Worm (Caenorhabditis elegans) whole organism, L1 larva: ENCODE results near the gene Y43C5B.3.
"Not testable (repeated sequence)": the region's sequence is repeated elsewhere in the genome, so short reads cannot be mapped to it uniquely, and the experiment has no call there.

ENCODE experiments used
- C04F5.9 ChIP-seq: sonication (generic microtip); optimal IDR thresholded peaks from 2 replicates; lab custom pipeline; 2016; ENCODE audit warnings: missing genetic modification characterization, missing compliant biosample characterization
- C16A3.4 ChIP-seq: fragments of 150-350 bp; optimal IDR thresholded peaks from 2 replicates; lab custom pipeline; 2014; ENCODE audit warnings: missing biosample characterization, missing genetic modification characterization
- F16B12.6 ChIP-seq: fragments of 150-350 bp; optimal IDR thresholded peaks from 2 replicates; lab custom pipeline; 2014; ENCODE audit warnings: missing biosample characterization, missing genetic modification characterization
- Y116A8C.19 ChIP-seq: sonication (generic microtip); optimal IDR thresholded peaks from 2 replicates; lab custom pipeline; 2016; ENCODE audit warnings: missing compliant biosample characterization, missing genetic modification characterization, borderline replicate concordance
- ama-1 ChIP-seq: fragments of 150-350 bp; optimal IDR thresholded peaks from 2 replicates; lab custom pipeline; 2014
- ceh-63 ChIP-seq: fragments of 200-800 bp; sonication (Bioruptor generic); optimal IDR thresholded peaks from 2 replicates; lab custom pipeline; 2018; ENCODE audit warnings: mild to moderate bottlenecking, missing genetic modification characterization, missing compliant biosample characterization
- ceh-8 ChIP-seq: fragments of 200-800 bp; sonication (Bioruptor generic); optimal IDR thresholded peaks from 2 replicates; lab custom pipeline; 2018; ENCODE audit warnings: mild to moderate bottlenecking, missing genetic modification characterization, moderate library complexity, missing compliant biosample characterization
- ceh-90 ChIP-seq: sonication (generic microtip); optimal IDR thresholded peaks from 2 replicates; lab custom pipeline; 2016; ENCODE audit warnings: missing genetic modification characterization, missing compliant biosample characterization
- dpl-1 ChIP-seq, 3 experiments: fragments of 150-350 bp in 2 of 3; sonication (generic microtip) in 1 of 3; optimal IDR thresholded peaks; 2 replicates each; lab custom pipeline; 2014 to 2017; ENCODE audit warnings: missing biosample characterization in 3 of 3, missing genetic modification characterization in 3 of 3, missing genetic modification reagents in 3 of 3
- dsc-1 ChIP-seq: sonication (generic microtip); optimal IDR thresholded peaks from 2 replicates; lab custom pipeline; 2016; ENCODE audit warnings: mild to moderate bottlenecking, missing genetic modification characterization, missing compliant biosample characterization
- efl-3 ChIP-seq: fragments of 200-800 bp; sonication (Bioruptor generic); optimal IDR thresholded peaks from 2 replicates; lab custom pipeline; 2018; ENCODE audit warnings: mild to moderate bottlenecking, missing genetic modification characterization, missing compliant biosample characterization
- elt-2 ChIP-seq: sonication (generic microtip); optimal IDR thresholded peaks from 2 replicates; lab custom pipeline; 2016; ENCODE audit warnings: missing genetic modification characterization, mild to moderate bottlenecking, inconsistent platforms, missing compliant biosample characterization, missing genetic modification reagents
- fkh-4 ChIP-seq: sonication (generic microtip); optimal IDR thresholded peaks from 2 replicates; lab custom pipeline; 2016; ENCODE audit warnings: missing compliant biosample characterization, missing genetic modification characterization, borderline replicate concordance
- fkh-8 ChIP-seq: sonication (generic microtip); optimal IDR thresholded peaks from 2 replicates; lab custom pipeline; 2016; ENCODE audit warnings: mild to moderate bottlenecking, missing genetic modification characterization, missing compliant biosample characterization
- fos-1 ChIP-seq: fragments of 150-350 bp; optimal IDR thresholded peaks from 2 replicates; lab custom pipeline; 2014; ENCODE audit warnings: missing biosample characterization, missing genetic modification characterization
- grh-1 ChIP-seq: fragments of 200-800 bp; sonication (Bioruptor generic); IDR thresholded peaks from 2 replicates; pipeline ENCODE4 v1.3.6; 2022; ENCODE audit warnings: missing genetic modification reagents, missing genetic modification characterization, missing compliant biosample characterization
- irx-1 ChIP-seq: sonication (generic microtip); optimal IDR thresholded peaks from 2 replicates; lab custom pipeline; 2016; ENCODE audit warnings: missing genetic modification characterization, missing compliant biosample characterization
- isw-1 ChIP-seq: fragments of 200-800 bp; sonication (Bioruptor generic); IDR thresholded peaks from 2 replicates; pipeline ENCODE4 v1.3.6; 2022; ENCODE audit warnings: missing genetic modification characterization, missing compliant biosample characterization
- jun-1 ChIP-seq: fragments of 150-350 bp; optimal IDR thresholded peaks from 2 replicates; lab custom pipeline; 2014; ENCODE audit warnings: missing biosample characterization, missing genetic modification reagents, missing genetic modification characterization
- lin-13 ChIP-seq: fragments of 150-350 bp; optimal IDR thresholded peaks from 2 replicates; lab custom pipeline; 2014; ENCODE audit warnings: missing biosample characterization, missing genetic modification reagents, missing genetic modification characterization
- lin-14 ChIP-seq: fragments of 200-800 bp; sonication (Bioruptor generic); optimal IDR thresholded peaks from 2 replicates; lab custom pipeline; 2018; ENCODE audit warnings: mild to moderate bottlenecking, missing genetic modification characterization, moderate library complexity, missing compliant biosample characterization
- lin-15B ChIP-seq: fragments of 150-350 bp; sonication (generic microtip); optimal IDR thresholded peaks from 3 replicates; lab custom pipeline; 2014; ENCODE audit warnings: missing biosample characterization, missing genetic modification characterization
- lir-3 ChIP-seq: sonication (generic microtip); optimal IDR thresholded peaks from 2 replicates; lab custom pipeline; 2016; ENCODE audit warnings: mild to moderate bottlenecking, missing genetic modification characterization, moderate library complexity, missing compliant biosample characterization; ENCODE audit not compliant: poor library complexity
- lsy-2 ChIP-seq, 2 experiments: fragments of 150-350 bp; optimal IDR thresholded peaks; 2 replicates each; lab custom pipeline; 2014; ENCODE audit warnings: missing biosample characterization in 2 of 2, missing genetic modification characterization in 2 of 2
- mab-9 ChIP-seq: fragments of 200-800 bp; sonication (Bioruptor generic); IDR thresholded peaks from 2 replicates; pipeline ENCODE4 v1.3.6; 2022; ENCODE audit warnings: missing genetic modification reagents, missing genetic modification characterization, missing compliant biosample characterization
- mdl-1 ChIP-seq, 2 experiments: fragments of 150-350 bp; optimal IDR thresholded peaks; 2 replicates each; lab custom pipeline; 2014 to 2017; ENCODE audit warnings: missing biosample characterization in 2 of 2, missing genetic modification characterization in 2 of 2, inconsistent platforms in 1 of 2
- mef-2 ChIP-seq: fragments of 150-350 bp; optimal IDR thresholded peaks from 2 replicates; lab custom pipeline; 2014; ENCODE audit warnings: missing biosample characterization, missing genetic modification characterization
- mep-1 ChIP-seq: fragments of 150-350 bp; optimal IDR thresholded peaks from 2 replicates; lab custom pipeline; 2014; ENCODE audit warnings: missing biosample characterization, missing genetic modification characterization
- nhr-12 ChIP-seq: sonication (generic microtip); optimal IDR thresholded peaks from 2 replicates; lab custom pipeline; 2017; ENCODE audit warnings: missing biosample characterization, missing genetic modification characterization
- nhr-19 ChIP-seq: fragments of 200-800 bp; sonication (Bioruptor generic); conservative IDR thresholded peaks from 2 replicates; pipeline ENCODE4 v1.3.6; 2022; ENCODE audit warnings: missing genetic modification characterization, missing compliant biosample characterization
- nhr-237 ChIP-seq: fragments of 150-350 bp; optimal IDR thresholded peaks from 2 replicates; lab custom pipeline; 2014; ENCODE audit warnings: missing biosample characterization, missing genetic modification characterization
- nhr-47 ChIP-seq: sonication (generic microtip); optimal IDR thresholded peaks from 2 replicates; lab custom pipeline; 2016; ENCODE audit warnings: mild to moderate bottlenecking, missing genetic modification characterization, moderate library complexity, missing compliant biosample characterization
- nhr-71 ChIP-seq: sonication (generic microtip); optimal IDR thresholded peaks from 2 replicates; lab custom pipeline; 2016; ENCODE audit warnings: mild to moderate bottlenecking, missing genetic modification characterization, moderate library complexity, missing compliant biosample characterization
- nhr-76 ChIP-seq: sonication (generic microtip); optimal IDR thresholded peaks from 2 replicates; lab custom pipeline; 2017; ENCODE audit warnings: missing biosample characterization, missing genetic modification characterization
- nhr-77 ChIP-seq: fragments of 150-350 bp; optimal IDR thresholded peaks from 2 replicates; lab custom pipeline; 2014; ENCODE audit warnings: missing biosample characterization, missing genetic modification characterization
- pag-3 ChIP-seq: sonication (generic microtip); optimal IDR thresholded peaks from 2 replicates; lab custom pipeline; 2017; ENCODE audit warnings: missing genetic modification characterization, mild to moderate bottlenecking, missing compliant biosample characterization, antibody characterized with exemption, borderline replicate concordance; ENCODE audit not compliant: insufficient read depth
- rnt-1 ChIP-seq: sonication (generic microtip); optimal IDR thresholded peaks from 2 replicates; lab custom pipeline; 2016; ENCODE audit warnings: mild to moderate bottlenecking, missing genetic modification characterization, moderate library complexity, missing compliant biosample characterization
- skn-1 ChIP-seq: fragments of 150-350 bp; optimal IDR thresholded peaks from 2 replicates; lab custom pipeline; 2014; ENCODE audit warnings: missing biosample characterization, missing genetic modification characterization
- snpc-4 ChIP-seq: fragments of 150-350 bp; optimal IDR thresholded peaks from 2 replicates; lab custom pipeline; 2014; ENCODE audit warnings: missing biosample characterization, missing genetic modification characterization
- snu-23 ChIP-seq: sonication (generic microtip); optimal IDR thresholded peaks from 2 replicates; lab custom pipeline; 2016; ENCODE audit warnings: missing genetic modification characterization, missing compliant biosample characterization
- sox-4 ChIP-seq: sonication (generic microtip); optimal IDR thresholded peaks from 2 replicates; lab custom pipeline; 2016; ENCODE audit warnings: missing genetic modification characterization, missing compliant biosample characterization
- sup-37 ChIP-seq: fragments of 200-800 bp; sonication (Bioruptor generic); optimal IDR thresholded peaks from 2 replicates; lab custom pipeline; 2018; ENCODE audit warnings: mild to moderate bottlenecking, missing genetic modification characterization, missing compliant biosample characterization
- swsn-7 ChIP-seq: sonication (generic microtip); optimal IDR thresholded peaks from 2 replicates; lab custom pipeline; 2016; ENCODE audit warnings: missing genetic modification characterization, missing compliant biosample characterization
- unc-130 ChIP-seq: fragments of 150-350 bp; optimal IDR thresholded peaks from 2 replicates; lab custom pipeline; 2017; ENCODE audit warnings: missing biosample characterization, missing genetic modification characterization, inconsistent platforms
- vab-15 ChIP-seq: sonication (generic microtip); optimal IDR thresholded peaks from 2 replicates; lab custom pipeline; 2017; ENCODE audit warnings: missing genotype, mild to moderate bottlenecking, missing genetic modification characterization, missing compliant biosample characterization
- xbp-1 ChIP-seq: sonication (generic microtip); optimal IDR thresholded peaks from 2 replicates; lab custom pipeline; 2016; ENCODE audit warnings: missing genetic modification characterization, missing compliant biosample characterization
- zag-1 ChIP-seq: fragments of 150-350 bp; optimal IDR thresholded peaks from 2 replicates; lab custom pipeline; 2014; ENCODE audit warnings: missing biosample characterization, missing genetic modification characterization

The Y43C5B.3 gene

ce11 chrIV:10313565-10313964 is 36.8 kb upstream of the Y43C5B.3 start, which contains the start of gene acs-18:
TSS of gene acs-18 (minus strand) at chrIV:10313665.
- TF ChIP-seq lir-3 (tag; lab: Kevin White, UChicago) (no peak), ceh-90 (tag; lab: Kevin White, UChicago) (no peak), grh-1 (GFP tag; lab: Robert Waterston, UW) (no peak), vab-15 (no peak), lin-15B (tag; lab: Kevin White, UChicago) (no peak), nhr-71 (tag; lab: Kevin White, UChicago) (no peak), elt-2 (tag; lab: Kevin White, UChicago) (no peak), fkh-4 (tag; lab: Kevin White, UChicago) (no peak), nhr-47 (no peak), rnt-1 (tag; lab: Kevin White, UChicago) (no peak)

- TF ChIP-seq mdl-1 (tag; optimal IDR thresholded peaks at IDR 0.05; lab: Kevin White, UChicago) (no peak), nhr-19 (no peak), nhr-76 (tag; lab: Kevin White, UChicago) (no peak), lin-14 (no peak), zag-1 (tag; lab: Kevin White, UChicago) (no peak), snpc-4 (tag; lab: Kevin White, UChicago) (no peak), skn-1 (tag; lab: Kevin White, UChicago) (no peak), C04F5.9 (tag; lab: Kevin White, UChicago) (no peak), efl-3 (GFP tag; lab: Kevin White, UChicago) (no peak), ama-1 (lab: Kevin White, UChicago) (no peak)
- TF ChIP-seq, all 84 proteins: peak for 0
Observed at ce11 chrIV:10318199-10318598, 32.2 kb upstream of the Y43C5B.3 start, which contains the start of gene R09E10.2. TSS of gene R09E10.2 (minus strand) at chrIV:10318299.

- not testable (repeated sequence) for TF ChIP-seq xbp-1 (tag; lab: Kevin White, UChicago); ceh-63 (GFP tag; lab: Kevin White, UChicago); nhr-71 (tag; lab: Kevin White, UChicago)
- TF ChIP-seq, all 84 proteins: peak for 0; not testable (repeated sequence) for 84
Observed at ce11 chrIV:10322650-10323049, 27.7 kb upstream of the Y43C5B.3 start, which contains the start of gene R09E10.1. TSS of gene R09E10.1 (minus strand) at chrIV:10322750.

- TF ChIP-seq ceh-8 (GFP tag; lab: Kevin White, UChicago) (no peak), mef-2 (no peak), fos-1 (tag; lab: Kevin White, UChicago) (no peak), skn-1 (tag; lab: Kevin White, UChicago) (peak; percentile 6), lsy-2 (tag; optimal IDR thresholded peaks at IDR 0.05; lab: Kevin White, UChicago) (no peak), irx-1 (no peak), lin-13 (GFP tag; lab: Kevin White, UChicago) (no peak), C16A3.4 (no peak), dsc-1 (tag; lab: Kevin White, UChicago) (peak; percentile 12), sox-4 (no peak), nhr-77 (peak; percentile 13), nhr-12 (tag; lab: Kevin White, UChicago) (no peak), swsn-7 (tag; lab: Kevin White, UChicago) (peak; percentile 0), sup-37 (GFP tag; lab: Kevin White, UChicago) (no peak), snu-23 (GFP tag; lab: Kevin White, UChicago) (peak; percentile 13), dpl-1 (GFP tag; optimal IDR thresholded peaks at IDR 0.05; lab: Kevin White, UChicago) (no peak), Y116A8C.19 (tag; lab: Kevin White, UChicago) (no peak), ceh-90 (tag; lab: Kevin White, UChicago) (no peak), mab-9 (GFP tag; lab: Robert Waterston, UW) (no peak), mep-1 (tag; lab: Kevin White, UChicago) (no peak), nhr-237 (tag; lab: Kevin White, UChicago) (no peak), lir-3 (tag; lab: Kevin White, UChicago) (no peak), pag-3 (no peak), xbp-1 (tag; lab: Kevin White, UChicago) (no peak), isw-1 (GFP tag; lab: Robert Waterston, UW) (no peak), jun-1 (tag; lab: Kevin White, UChicago) (no peak), fkh-8 (tag; lab: Kevin White, UChicago) (peak; percentile 53), rnt-1 (tag; lab: Kevin White, UChicago) (no peak), vab-15 (no peak), F16B12.6 (tag; lab: Kevin White, UChicago) (no peak), unc-130 (tag; lab: Kevin White, UChicago) (no peak)
Observed at ce11 chrIV:10330962-10331361, 19.4 kb upstream of the Y43C5B.3 start.
